Worm (Caenorhabditis elegans) whole organism, L3 larva: Measurements from ENCODE around the gene mua-3.

Source experiments
- R02D3.7 ChIP-seq: fragments of 150-350 bp; optimal IDR thresholded peaks from 2 replicates; lab custom pipeline; 2014; ENCODE audit warnings: missing biosample characterization, missing genetic modification characterization
- ZK546.5 ChIP-seq: sonication (generic microtip); optimal IDR thresholded peaks from 2 replicates; lab custom pipeline; 2017; ENCODE audit warnings: missing biosample characterization, missing genetic modification characterization
- ama-1 ChIP-seq: fragments of 150-350 bp; optimal IDR thresholded peaks from 2 replicates; lab custom pipeline; 2018
- ceh-28 ChIP-seq: fragments of 150-350 bp; optimal IDR thresholded peaks from 2 replicates; lab custom pipeline; 2014; ENCODE audit warnings: missing biosample characterization, missing genetic modification reagents, missing genetic modification characterization
- ceh-82 ChIP-seq: fragments of 150-350 bp; optimal IDR thresholded peaks from 2 replicates; lab custom pipeline; 2014; ENCODE audit warnings: missing biosample characterization, missing genetic modification characterization
- egl-5 ChIP-seq: fragments of 150-350 bp; optimal IDR thresholded peaks from 2 replicates; lab custom pipeline; 2017; ENCODE audit warnings: missing biosample characterization, missing genetic modification reagents, missing genetic modification characterization, inconsistent platforms
- elt-1 ChIP-seq: fragments of 150-350 bp; optimal IDR thresholded peaks from 2 replicates; lab custom pipeline; 2014; ENCODE audit warnings: missing biosample characterization, missing genetic modification characterization
- elt-2 ChIP-seq: sonication (generic microtip); optimal IDR thresholded peaks from 2 replicates; lab custom pipeline; 2016; ENCODE audit warnings: missing genetic modification reagents, mild to moderate bottlenecking, missing genetic modification characterization, missing compliant biosample characterization
- fkh-10 ChIP-seq: sonication (generic microtip); optimal IDR thresholded peaks from 2 replicates; lab custom pipeline; 2017; ENCODE audit warnings: missing biosample characterization, missing genetic modification reagents, missing genetic modification characterization
- hmg-11 ChIP-seq: sonication (generic microtip); optimal IDR thresholded peaks from 2 replicates; lab custom pipeline; 2016; ENCODE audit warnings: missing genetic modification characterization, missing compliant biosample characterization
- jun-1 ChIP-seq: fragments of 150-350 bp; optimal IDR thresholded peaks from 2 replicates; lab custom pipeline; 2014; ENCODE audit warnings: missing biosample characterization, missing genetic modification reagents, missing genetic modification characterization
- lin-15B ChIP-seq: fragments of 150-350 bp; optimal IDR thresholded peaks from 2 replicates; lab custom pipeline; 2014; ENCODE audit warnings: missing biosample characterization, missing genetic modification characterization
- lin-39 ChIP-seq: fragments of 150-350 bp; optimal IDR thresholded peaks from 2 replicates; lab custom pipeline; 2018; ENCODE audit warnings: missing biosample characterization, missing genetic modification reagents, missing genetic modification characterization
- lsy-12 ChIP-seq: sonication (generic microtip); optimal IDR thresholded peaks from 2 replicates; lab custom pipeline; 2016; ENCODE audit warnings: mild to moderate bottlenecking, missing genetic modification characterization, missing compliant biosample characterization
- mdl-1 ChIP-seq: fragments of 150-350 bp; optimal IDR thresholded peaks from 2 replicates; lab custom pipeline; 2014; ENCODE audit warnings: missing biosample characterization, missing genetic modification characterization
- nfya-1 ChIP-seq: sonication (generic microtip); optimal IDR thresholded peaks from 2 replicates; lab custom pipeline; 2017; ENCODE audit warnings: missing genetic modification characterization, mild to moderate bottlenecking, missing compliant biosample characterization, antibody characterized with exemption, moderate library complexity; ENCODE audit not compliant: insufficient read depth
- nhr-11 ChIP-seq: fragments of 150-350 bp; optimal IDR thresholded peaks from 2 replicates; lab custom pipeline; 2014; ENCODE audit warnings: missing biosample characterization, missing genetic modification characterization
- nhr-12 ChIP-seq: fragments of 150-350 bp; optimal IDR thresholded peaks from 2 replicates; lab custom pipeline; 2014; ENCODE audit warnings: missing biosample characterization, missing genetic modification characterization
- nhr-23 ChIP-seq: fragments of 150-350 bp; optimal IDR thresholded peaks from 2 replicates; lab custom pipeline; 2014; ENCODE audit warnings: missing biosample characterization, missing genetic modification reagents, missing genetic modification characterization
- nhr-237 ChIP-seq: fragments of 150-350 bp; optimal IDR thresholded peaks from 2 replicates; lab custom pipeline; 2014; ENCODE audit warnings: missing biosample characterization, missing genetic modification characterization
- nhr-28 ChIP-seq: fragments of 150-350 bp; optimal IDR thresholded peaks from 2 replicates; lab custom pipeline; 2014; ENCODE audit warnings: missing biosample characterization, missing genetic modification characterization
- nhr-67 ChIP-seq: fragments of 150-350 bp; optimal IDR thresholded peaks from 2 replicates; lab custom pipeline; 2014; ENCODE audit warnings: missing biosample characterization, missing genetic modification characterization
- nhr-76 ChIP-seq: fragments of 150-350 bp; sonication (generic microtip); optimal IDR thresholded peaks from 5 replicates; lab custom pipeline; 2014; ENCODE audit warnings: missing biosample characterization, missing genetic modification characterization
- nhr-77 ChIP-seq: fragments of 150-350 bp; optimal IDR thresholded peaks from 2 replicates; lab custom pipeline; 2014; ENCODE audit warnings: missing biosample characterization, missing genetic modification characterization
- pha-4 ChIP-seq: fragments of 150-350 bp; optimal IDR thresholded peaks from 2 replicates; lab custom pipeline; 2014; ENCODE audit warnings: missing biosample characterization, missing genetic modification reagents, missing genetic modification characterization
- pqm-1 ChIP-seq: fragments of 150-350 bp; optimal IDR thresholded peaks from 2 replicates; lab custom pipeline; 2017; ENCODE audit warnings: missing biosample characterization, missing genetic modification characterization, inconsistent platforms
- snpc-4 ChIP-seq: fragments of 150-350 bp; optimal IDR thresholded peaks from 2 replicates; lab custom pipeline; 2014; ENCODE audit warnings: missing biosample characterization, missing genetic modification characterization
- tbx-2 ChIP-seq: sonication (generic microtip); optimal IDR thresholded peaks from 2 replicates; lab custom pipeline; 2016; ENCODE audit warnings: mild to moderate bottlenecking, missing genetic modification characterization, missing compliant biosample characterization
- unc-39 ChIP-seq: sonication (generic microtip); optimal IDR thresholded peaks from 4 replicates; lab custom pipeline; 2017; ENCODE audit warnings: missing biosample characterization, missing genetic modification characterization
- unc-62 ChIP-seq: fragments of 150-350 bp; sonication (generic microtip); optimal IDR thresholded peaks from 4 replicates; lab custom pipeline; 2014; ENCODE audit warnings: missing biosample characterization, missing genetic modification reagents, missing genetic modification characterization
- zag-1 ChIP-seq: fragments of 150-350 bp; optimal IDR thresholded peaks from 2 replicates; lab custom pipeline; 2014; ENCODE audit warnings: missing biosample characterization, missing genetic modification characterization
- ztf-11 ChIP-seq: fragments of 150-350 bp; optimal IDR thresholded peaks from 2 replicates; lab custom pipeline; 2014; ENCODE audit warnings: missing biosample characterization, missing genetic modification characterization
- ztf-4 ChIP-seq: fragments of 150-350 bp; optimal IDR thresholded peaks from 2 replicates; lab custom pipeline; 2014; ENCODE audit warnings: missing biosample characterization, missing genetic modification characterization

mua-3 gene

ce11 chrIII:10134517-10134916 is 26.0 kb upstream of the mua-3 start:
- TF ChIP-seq elt-2 (tag; lab: Kevin White, UChicago) (peak; percentile 63), ceh-82 (tag; lab: Kevin White, UChicago) (no peak), pqm-1 (tag; lab: Kevin White, UChicago) (peak; percentile 23), lin-39 (tag; lab: Kevin White, UChicago) (no peak), lsy-12 (tag; lab: Kevin White, UChicago) (no peak), zag-1 (tag; lab: Kevin White, UChicago) (no peak), nhr-11 (tag; lab: Kevin White, UChicago) (no peak), nhr-237 (tag; lab: Kevin White, UChicago) (no peak), nhr-77 (tag; lab: Kevin White, UChicago) (no peak), pha-4 (tag; lab: Kevin White, UChicago) (peak; percentile 36), nhr-12 (no peak), R02D3.7 (tag; lab: Kevin White, UChicago) (no peak), nhr-23 (no peak), nhr-76 (tag; lab: Kevin White, UChicago) (no peak), jun-1 (tag; lab: Kevin White, UChicago) (no peak), snpc-4 (no peak), unc-39 (no peak), mdl-1 (tag; lab: Kevin White, UChicago) (no peak)

ce11 chrIII:10136778-10137177 is 23.7 kb upstream of the mua-3 start, which contains the start of gene ZK1128.7:
ZK1128.7 (plus strand) TSS chrIII:10137006.
- TF ChIP-seq elt-1 (tag; lab: Kevin White, UChicago) (no peak), nhr-23 (peak; percentile 22), lsy-12 (tag; lab: Kevin White, UChicago) (no peak), mdl-1 (tag; lab: Kevin White, UChicago) (no peak), ZK546.5 (tag; lab: Kevin White, UChicago) (no peak), snpc-4 (no peak), ceh-82 (tag; lab: Kevin White, UChicago) (no peak), pha-4 (tag; lab: Kevin White, UChicago) (peak; percentile 51), ama-1 (lab: Kevin White, UChicago) (no peak), unc-39 (no peak), ztf-4 (no peak), zag-1 (tag; lab: Kevin White, UChicago) (no peak), jun-1 (tag; lab: Kevin White, UChicago) (no peak), elt-2 (tag; lab: Kevin White, UChicago) (no peak)

- TF ChIP-seq mdl-1 (tag; lab: Kevin White, UChicago) (no peak), egl-5 (no peak), nhr-11 (tag; lab: Kevin White, UChicago) (no peak), hmg-11 (tag; lab: Kevin White, UChicago) (no peak), nhr-67 (no peak), pha-4 (tag; lab: Kevin White, UChicago) (no peak), nfya-1 (tag; lab: Kevin White, UChicago) (no peak), nhr-28 (tag; lab: Kevin White, UChicago) (no peak), pqm-1 (tag; lab: Kevin White, UChicago) (no peak)
These were observed 19.8 kb upstream of the mua-3 start, which contains the start of gene K08E5.6 for ce11 chrIII:10140732-10141131. K08E5.6 (plus strand) TSS chrIII:10141032.

- TF ChIP-seq zag-1 (tag; lab: Kevin White, UChicago) (no peak), lin-15B (tag; lab: Kevin White, UChicago) (no peak), pha-4 (tag; lab: Kevin White, UChicago) (no peak), elt-2 (tag; lab: Kevin White, UChicago) (no peak), egl-5 (no peak), mdl-1 (tag; lab: Kevin White, UChicago) (no peak), nhr-11 (tag; lab: Kevin White, UChicago) (no peak), fkh-10 (GFP tag; lab: Kevin White, UChicago) (no peak), tbx-2 (tag; lab: Kevin White, UChicago) (no peak), unc-62 (GFP tag; lab: Kevin White, UChicago) (no peak), R02D3.7 (tag; lab: Kevin White, UChicago) (no peak), ZK546.5 (tag; lab: Kevin White, UChicago) (no peak), ama-1 (lab: Kevin White, UChicago) (no peak), pqm-1 (tag; lab: Kevin White, UChicago) (no peak), ztf-11 (tag; lab: Kevin White, UChicago) (no peak), nhr-237 (tag; lab: Kevin White, UChicago) (no peak), nfya-1 (tag; lab: Kevin White, UChicago) (no peak), ceh-28 (tag; lab: Kevin White, UChicago) (no peak)
These were observed 13.8 kb upstream of the mua-3 start, which contains the start of gene K08E5.1 for ce11 chrIII:10146701-10147100. K08E5.1 (minus strand) TSS chrIII:10146801.
